Fruit fly (Drosophila melanogaster): Measurements from ENCODE around the gene Cad89D.

Gene Cad89D

DNA sequence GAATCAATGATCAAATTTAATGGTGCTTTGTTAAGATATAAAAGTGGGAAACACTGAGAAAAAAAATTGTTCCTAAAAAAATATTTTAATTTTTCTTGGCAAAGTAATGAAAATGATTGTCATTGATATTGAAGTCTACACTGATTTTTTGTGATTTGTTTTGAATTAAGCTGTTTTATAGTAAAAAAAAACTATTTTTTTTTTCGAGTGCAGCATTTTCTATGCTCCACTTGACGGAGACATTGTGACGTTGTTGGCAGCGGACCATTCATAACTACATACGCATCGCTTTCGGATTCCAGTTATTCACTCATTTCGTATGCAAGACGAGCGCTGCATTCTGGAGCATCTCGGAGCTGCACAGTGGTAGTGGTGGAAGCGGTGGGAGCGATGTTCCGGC is 29.0 kb upstream of the Cad89D start:
- TF ChIP-seq Sin3A (optimal IDR thresholded peaks at IDR 0.05) (no peak), psq (optimal IDR thresholded peaks at IDR 0.05) (no peak), ttk (optimal IDR thresholded peaks at IDR 0.05) (no peak), h (optimal IDR thresholded peaks at IDR 0.05) (no peak), insv (optimal IDR thresholded peaks at IDR 0.05) (no peak), Myc (optimal IDR thresholded peaks at IDR 0.05) (no peak)

DNA sequence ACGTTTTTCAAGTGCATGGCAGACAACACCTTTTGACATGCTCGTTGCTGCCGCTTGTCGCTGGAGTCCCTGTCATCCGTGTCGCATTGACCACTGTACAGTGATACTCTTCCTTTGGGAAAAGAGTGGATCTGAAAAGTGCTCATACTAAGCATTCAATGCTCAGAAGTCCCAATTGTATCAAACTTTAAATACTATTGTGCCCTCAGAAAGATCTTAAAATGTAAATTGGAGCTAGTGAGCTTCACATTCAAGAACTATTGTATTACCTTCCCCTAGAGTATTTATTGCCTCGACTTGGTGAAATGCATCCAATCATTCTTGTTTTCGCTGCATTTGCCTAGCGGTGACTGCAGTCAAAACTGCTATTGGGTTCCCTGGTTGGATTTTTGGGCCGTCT is 28.2 kb upstream of the Cad89D start:
- TF ChIP-seq ttk (optimal IDR thresholded peaks at IDR 0.05) (no peak), psq (optimal IDR thresholded peaks at IDR 0.05) (no peak), insv (optimal IDR thresholded peaks at IDR 0.05) (no peak), Sin3A (optimal IDR thresholded peaks at IDR 0.05) (no peak), Myc (optimal IDR thresholded peaks at IDR 0.05) (no peak), h (optimal IDR thresholded peaks at IDR 0.05) (no peak)

DNA sequence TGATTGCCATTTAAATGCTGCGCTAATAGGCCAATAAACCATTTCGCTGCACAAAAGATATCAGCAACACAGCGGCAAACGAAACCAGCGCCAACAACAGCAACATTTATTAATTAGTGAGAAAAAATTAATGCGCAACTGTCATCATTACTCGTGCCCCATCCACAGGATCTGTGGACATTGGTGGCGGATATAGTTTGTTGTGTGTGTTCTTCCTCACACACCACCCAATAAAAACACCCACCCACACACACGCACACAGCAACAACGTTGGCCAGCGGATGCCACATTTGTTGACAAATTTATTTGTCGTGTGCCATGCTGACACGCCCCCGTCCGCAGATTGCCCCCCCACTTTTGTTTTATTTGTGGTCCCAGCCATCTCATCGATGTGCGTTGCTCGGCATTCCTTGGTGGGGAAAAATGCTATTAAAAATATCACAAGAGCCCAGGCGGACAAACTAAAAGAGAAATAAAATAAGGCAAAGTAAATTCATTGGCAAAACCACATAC is 23.0 kb upstream of the Cad89D start:
- no peak for TF ChIP-seq Myc (optimal IDR thresholded peaks at IDR 0.05)
- TF ChIP-seq Sin3A (optimal IDR thresholded peaks at IDR 0.05) = no peak
- TF ChIP-seq psq (optimal IDR thresholded peaks at IDR 0.05) = no peak
- no peak for TF ChIP-seq ttk (optimal IDR thresholded peaks at IDR 0.05)
- TF ChIP-seq h (optimal IDR thresholded peaks at IDR 0.05) = no peak
- no peak for TF ChIP-seq insv (optimal IDR thresholded peaks at IDR 0.05)

DNA sequence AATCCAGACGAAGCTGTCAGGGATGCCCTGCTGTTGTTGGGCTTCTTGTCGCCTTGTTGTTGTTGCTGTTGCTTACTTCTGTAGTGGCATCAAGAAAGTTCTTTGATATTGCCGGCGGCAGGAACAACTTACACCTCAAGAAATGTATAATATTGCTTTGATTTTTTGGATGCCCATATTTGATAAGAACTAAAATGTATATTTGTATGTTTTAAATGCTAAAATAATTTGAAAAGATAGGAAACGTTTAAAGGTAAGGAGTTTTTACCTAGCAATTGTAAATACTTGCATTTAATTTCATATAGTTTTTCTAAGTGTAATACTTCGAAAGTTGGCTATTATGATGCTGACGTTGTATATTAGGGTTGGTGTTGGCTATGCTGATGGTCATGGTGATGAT is 14.9 kb upstream of the Cad89D start:
- TF ChIP-seq h (optimal IDR thresholded peaks at IDR 0.05) (no peak), psq (optimal IDR thresholded peaks at IDR 0.05) (no peak), Sin3A (optimal IDR thresholded peaks at IDR 0.05) (no peak), insv (optimal IDR thresholded peaks at IDR 0.05) (no peak), ttk (optimal IDR thresholded peaks at IDR 0.05) (no peak), Myc (optimal IDR thresholded peaks at IDR 0.05) (no peak)

DNA sequence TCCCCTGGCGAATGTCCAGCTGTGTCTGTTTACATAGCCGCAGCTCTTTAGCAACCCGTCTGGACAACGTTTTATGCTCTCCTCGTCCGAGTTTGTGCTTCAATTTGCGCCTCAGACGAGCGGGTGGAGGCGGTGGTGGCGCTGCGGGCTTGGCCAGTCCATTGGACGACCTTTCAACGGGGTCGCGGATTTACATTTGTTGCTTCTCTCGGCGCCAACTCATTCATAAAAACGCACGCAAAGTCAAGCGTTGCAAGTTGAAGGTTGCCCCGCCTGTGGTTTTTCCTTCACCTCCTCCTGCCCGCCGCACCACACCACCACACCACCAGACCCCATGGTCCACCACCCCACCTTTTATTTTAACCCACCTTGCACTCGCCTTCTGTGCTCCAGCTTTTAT is 12.5 kb upstream of the Cad89D start:
- TF ChIP-seq psq (optimal IDR thresholded peaks at IDR 0.05) = no peak
- TF ChIP-seq insv (optimal IDR thresholded peaks at IDR 0.05) = no peak
- no peak for TF ChIP-seq Sin3A (optimal IDR thresholded peaks at IDR 0.05)
- no peak for TF ChIP-seq Myc (optimal IDR thresholded peaks at IDR 0.05)
- TF ChIP-seq h (optimal IDR thresholded peaks at IDR 0.05) = no peak
- no peak for TF ChIP-seq ttk (optimal IDR thresholded peaks at IDR 0.05)

DNA sequence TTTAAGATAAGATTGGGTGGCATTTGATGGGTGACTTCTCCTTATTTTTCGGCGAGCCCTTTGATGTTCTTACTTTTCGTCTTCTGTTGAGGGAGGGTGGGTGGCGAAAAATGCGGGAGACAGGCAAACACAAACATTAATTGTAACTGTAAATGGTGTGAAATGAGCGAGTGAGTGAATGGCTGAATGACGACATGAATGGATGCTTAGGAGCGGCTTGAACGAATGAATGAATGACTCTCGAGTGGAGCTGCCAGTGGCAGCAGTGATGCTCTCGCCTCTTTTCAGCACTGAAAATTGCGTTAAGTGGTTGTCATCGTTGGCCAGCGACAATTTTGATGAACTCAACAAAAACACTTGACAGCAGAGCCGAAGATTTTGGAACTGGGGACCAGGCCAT is 9.3 kb upstream of the Cad89D start:
- TF ChIP-seq ttk (optimal IDR thresholded peaks at IDR 0.05) (no peak), insv (optimal IDR thresholded peaks at IDR 0.05) (no peak), psq (optimal IDR thresholded peaks at IDR 0.05) (no peak), Sin3A (optimal IDR thresholded peaks at IDR 0.05) (no peak), h (optimal IDR thresholded peaks at IDR 0.05) (no peak), Myc (optimal IDR thresholded peaks at IDR 0.05) (no peak)

DNA sequence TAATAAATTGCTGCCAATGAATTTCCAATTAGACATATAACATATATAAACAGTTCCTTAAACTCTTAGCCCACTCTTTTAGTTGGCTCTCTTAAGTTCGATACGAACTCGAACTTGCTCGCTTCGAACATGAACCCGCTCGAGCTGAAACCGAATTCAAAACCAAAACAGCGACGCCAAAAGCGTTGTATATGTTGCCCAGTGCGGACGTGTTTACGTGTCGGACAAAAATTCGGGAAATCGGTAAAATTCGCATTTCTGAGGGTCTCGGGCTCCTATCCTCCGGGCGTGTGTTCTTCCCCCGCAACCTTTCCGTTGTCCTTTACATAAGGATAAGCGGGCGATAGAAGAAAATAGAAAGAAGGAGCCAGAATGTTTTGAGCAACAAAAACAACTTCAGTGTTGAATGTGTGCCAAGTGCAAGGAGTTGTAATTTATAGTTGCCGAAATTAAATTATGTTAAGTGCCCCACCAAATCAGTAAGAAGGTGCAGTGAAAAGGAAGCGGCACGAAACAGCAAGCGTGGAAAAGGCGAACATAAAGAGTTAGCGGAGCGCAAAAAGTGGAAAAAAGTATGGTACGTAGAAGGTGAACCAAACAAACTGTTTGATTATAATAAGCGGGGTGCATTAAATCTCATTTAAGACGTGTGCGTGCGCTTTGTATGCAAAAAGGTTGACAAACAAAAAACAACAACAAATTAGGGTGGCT is 7.5 kb upstream of the Cad89D start, which contains the start of gene CG42342:
CG42342 (plus strand) TSS at position 176 of the 711 bp plus-strand sequence.
- TF ChIP-seq Myc (optimal IDR thresholded peaks at IDR 0.05) (no peak), h (optimal IDR thresholded peaks at IDR 0.05) (no peak), Sin3A (optimal IDR thresholded peaks at IDR 0.05) (no peak), psq (optimal IDR thresholded peaks at IDR 0.05) (no peak), ttk (optimal IDR thresholded peaks at IDR 0.05) (no peak), insv (optimal IDR thresholded peaks at IDR 0.05) (no peak)

DNA sequence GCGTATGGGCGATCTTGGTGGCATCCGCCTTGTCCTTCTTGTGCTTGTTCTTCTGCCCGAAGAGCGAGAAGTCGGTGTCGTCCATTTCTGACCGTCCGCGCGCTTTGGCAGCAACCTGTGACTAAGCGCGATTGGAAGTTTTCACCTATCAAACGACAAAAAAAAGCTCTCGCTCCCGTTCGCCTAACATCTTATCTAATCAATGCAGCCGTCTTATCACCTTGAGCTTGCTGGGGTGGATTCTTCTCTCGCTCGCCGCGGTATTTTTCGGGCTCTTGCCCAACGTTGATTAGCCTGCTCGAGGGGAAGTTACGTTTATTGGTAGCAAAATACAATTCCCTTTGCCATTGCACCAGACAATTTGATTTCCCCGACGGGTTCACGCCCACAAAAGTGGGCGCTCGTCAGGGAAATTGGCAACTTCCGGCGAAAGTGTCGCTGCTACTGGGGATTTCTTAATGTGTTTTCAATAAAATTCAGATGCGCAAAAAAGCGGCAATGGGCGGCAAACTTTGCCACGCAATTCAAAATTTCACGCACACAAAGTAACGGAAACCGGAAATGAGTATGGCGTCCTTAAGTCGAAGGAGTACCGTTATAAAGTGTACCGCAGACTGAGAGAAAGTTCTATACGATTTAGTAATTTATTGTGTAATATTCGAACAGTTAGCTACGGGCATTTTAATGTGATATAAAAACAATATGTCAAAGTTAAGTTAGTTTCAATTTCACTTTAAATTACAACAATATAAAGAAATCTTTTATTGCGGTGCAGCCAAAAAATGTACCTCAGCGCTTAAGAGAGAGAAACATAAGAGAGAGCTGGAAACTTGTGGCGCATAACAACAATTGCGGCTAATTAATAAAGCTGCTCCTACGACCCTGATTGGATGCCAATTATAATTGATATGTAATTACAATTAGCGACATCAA is 6.0 kb upstream of the Cad89D start, which contains the start of gene Decay:
Decay (minus strand) TSS at position 132 of the 933 bp plus-strand sequence.
- no peak for TF ChIP-seq insv (optimal IDR thresholded peaks at IDR 0.05)
- TF ChIP-seq h (optimal IDR thresholded peaks at IDR 0.05) = no peak
- no peak for TF ChIP-seq psq (optimal IDR thresholded peaks at IDR 0.05)
- TF ChIP-seq Sin3A (optimal IDR thresholded peaks at IDR 0.05) = no peak
- no peak for TF ChIP-seq ttk (optimal IDR thresholded peaks at IDR 0.05)
- TF ChIP-seq Myc (optimal IDR thresholded peaks at IDR 0.05) = no peak

DNA sequence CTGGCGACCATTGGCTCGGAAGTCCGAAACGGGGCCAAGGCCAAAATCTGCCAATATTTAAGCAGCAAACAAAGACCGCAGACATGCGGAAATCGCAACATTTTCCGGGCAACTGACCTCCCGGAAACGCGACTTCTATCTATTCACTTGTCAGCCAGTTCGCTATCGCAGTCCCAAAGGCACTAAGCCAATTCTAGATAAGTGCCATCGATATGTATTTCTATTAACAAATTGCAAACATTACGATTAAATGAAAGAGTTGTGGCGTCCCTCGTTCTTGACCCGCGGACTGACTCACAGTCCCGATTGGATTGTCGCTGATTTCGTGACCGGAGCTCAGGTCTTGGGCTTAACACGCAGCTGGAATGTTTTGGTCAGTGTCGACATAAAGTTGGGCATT is 3.6 kb upstream of the Cad89D start, which contains the start of gene Gr89a:
Gr89a (minus strand) TSS at position 101 of the 400 bp plus-strand sequence.
- TF ChIP-seq h (optimal IDR thresholded peaks at IDR 0.05) (no peak), Myc (optimal IDR thresholded peaks at IDR 0.05) (no peak), insv (optimal IDR thresholded peaks at IDR 0.05) (no peak), ttk (optimal IDR thresholded peaks at IDR 0.05) (no peak), psq (optimal IDR thresholded peaks at IDR 0.05) (no peak), Sin3A (optimal IDR thresholded peaks at IDR 0.05) (no peak)

DNA sequence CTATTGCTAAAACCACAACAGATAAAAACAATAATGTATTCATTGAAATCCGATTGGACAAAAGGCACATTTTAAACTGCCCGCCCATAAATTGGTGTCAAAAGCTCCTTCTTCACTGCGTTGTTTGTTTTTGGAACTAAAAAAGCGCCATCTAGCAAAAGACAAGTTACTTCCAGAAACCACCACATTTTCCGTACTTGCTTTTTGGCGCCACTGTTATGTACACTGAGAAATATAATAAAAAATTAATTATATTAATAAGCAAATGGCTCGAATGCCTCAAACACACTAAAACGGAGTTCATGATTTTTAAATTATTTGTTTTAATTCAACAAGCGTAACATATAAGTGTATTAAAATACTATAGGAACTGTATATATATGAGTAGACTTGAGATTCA is 2.2 kb upstream of the Cad89D start:
- TF ChIP-seq ttk (optimal IDR thresholded peaks at IDR 0.05) = no peak
- TF ChIP-seq Myc (optimal IDR thresholded peaks at IDR 0.05) = no peak
- TF ChIP-seq psq (optimal IDR thresholded peaks at IDR 0.05) = no peak
- no peak for TF ChIP-seq h (optimal IDR thresholded peaks at IDR 0.05)
- TF ChIP-seq insv (optimal IDR thresholded peaks at IDR 0.05) = no peak
- TF ChIP-seq Sin3A (optimal IDR thresholded peaks at IDR 0.05) = no peak

DNA sequence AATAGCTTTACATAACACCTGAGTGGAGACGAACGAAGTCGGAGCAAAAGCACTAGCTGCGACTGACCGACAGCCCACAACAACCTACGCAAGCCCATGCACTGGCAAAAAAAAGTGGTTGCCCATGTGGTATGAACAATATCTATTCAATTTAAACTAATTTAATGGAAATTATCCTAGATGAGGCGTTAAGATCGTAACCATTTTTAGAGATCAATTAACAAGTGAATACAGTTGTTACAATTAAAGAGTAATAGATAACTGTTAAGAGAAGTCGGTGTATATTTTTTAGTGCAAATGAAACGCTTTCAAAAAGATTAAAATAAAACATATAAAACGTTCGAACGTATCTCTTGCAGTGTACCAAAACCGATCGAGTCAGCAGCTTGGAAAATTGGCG is 987 bp upstream of the Cad89D start:
- TF ChIP-seq Sin3A (optimal IDR thresholded peaks at IDR 0.05) = no peak
- no peak for TF ChIP-seq ttk (optimal IDR thresholded peaks at IDR 0.05)
- no peak for TF ChIP-seq Myc (optimal IDR thresholded peaks at IDR 0.05)
- no peak for TF ChIP-seq psq (optimal IDR thresholded peaks at IDR 0.05)
- TF ChIP-seq insv (optimal IDR thresholded peaks at IDR 0.05) = no peak
- no peak for TF ChIP-seq h (optimal IDR thresholded peaks at IDR 0.05)

All from Kc167 (cell line).